Fruit fly (Drosophila melanogaster): Measurements from ENCODE around the gene Cpr67B.

Cpr67B gene

DNA sequence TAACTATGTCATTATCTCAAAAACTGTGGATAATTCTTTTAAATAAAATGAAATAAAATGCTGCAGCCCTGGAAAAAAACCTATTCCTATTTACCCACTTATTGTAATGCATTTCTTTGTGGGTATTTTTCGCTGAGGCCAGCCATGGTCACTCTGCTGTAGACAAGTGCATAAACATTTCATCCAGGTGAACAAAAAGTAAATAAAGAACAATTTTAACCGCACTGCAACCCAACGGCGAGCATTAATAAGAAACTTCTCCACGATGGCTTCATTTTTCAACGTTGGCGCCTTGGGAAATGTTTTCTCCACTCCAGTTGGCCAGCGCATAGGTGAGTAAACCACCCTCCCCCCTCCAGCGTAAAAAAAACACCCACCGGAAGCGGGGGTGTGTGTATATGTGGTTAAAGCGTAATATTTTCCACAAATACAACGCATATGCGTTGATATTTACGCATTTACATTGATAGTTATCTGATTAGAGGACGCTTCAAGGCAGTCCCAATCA lies 42.2 kb downstream of the Cpr67B start, which contains the start of gene CG3529 (continued):
- TF ChIP-seq CG3995 (GFP tag; optimal IDR thresholded peaks at IDR 0.05) (peak; percentile 59), Sox100B (GFP tag; optimal IDR thresholded peaks at IDR 0.05) (peak; percentile 57), Nf-YC (tag; optimal IDR thresholded peaks at IDR 0.05) (peak; percentile 31), pfk (GFP tag; optimal IDR thresholded peaks at IDR 0.05) (peak; percentile 16), ham (GFP tag; IDR thresholded peaks at IDR 0.05) (no peak), zen2 (GFP tag; IDR thresholded peaks at IDR 0.05; ENCODE audit: partially characterized antibody) (no peak), CG6765 (GFP tag; optimal IDR thresholded peaks at IDR 0.05) (peak; percentile 28), al (GFP tag; IDR thresholded peaks at IDR 0.05) (no peak), ro (GFP tag; IDR thresholded peaks at IDR 0.05) (no peak), CG18262 (tag; optimal IDR thresholded peaks at IDR 0.05) (peak; percentile 18), CG34376 (GFP tag; optimal IDR thresholded peaks at IDR 0.05) (no peak), CG42726 (GFP tag; IDR thresholded peaks at IDR 0.05; ENCODE audit: partially characterized antibody) (no peak), Blimp-1 (GFP tag; optimal IDR thresholded peaks at IDR 0.05) (peak; percentile 26), Fer3 (tag; optimal IDR thresholded peaks at IDR 0.05) (no peak), CG12219 (GFP tag; optimal IDR thresholded peaks at IDR 0.05) (peak; percentile 4), hth (optimal IDR thresholded peaks at IDR 0.05) (no peak), CG18764 (GFP tag; optimal IDR thresholded peaks at IDR 0.05) (no peak), insv (GFP tag; optimal IDR thresholded peaks at IDR 0.05) (no peak), CG10543 (GFP tag; optimal IDR thresholded peaks at IDR 0.05) (no peak), fu2 (GFP tag; optimal IDR thresholded peaks at IDR 0.05) (no peak), Gsc (GFP tag; IDR thresholded peaks at IDR 0.05) (no peak), CG8388 (GFP tag; optimal IDR thresholded peaks at IDR 0.05) (no peak), crp (GFP tag; optimal IDR thresholded peaks at IDR 0.05) (peak in 1 of 2 experiments; percentile 2), Ssrp (tag; optimal IDR thresholded peaks at IDR 0.05) (no peak), tll (GFP tag; optimal IDR thresholded peaks at IDR 0.05) (no peak), H15 (GFP tag; IDR thresholded peaks at IDR 0.05) (no peak), klu (GFP tag; IDR thresholded peaks at IDR 0.05) (peak; percentile 72), az2 (GFP tag; optimal IDR thresholded peaks at IDR 0.05) (peak; percentile 10), gsb-n (tag; optimal IDR thresholded peaks at IDR 0.05) (no peak), tin (GFP tag; optimal IDR thresholded peaks at IDR 0.05) (peak; percentile 3), Stat92E (GFP tag; optimal IDR thresholded peaks at IDR 0.05) (peak in 1 of 3 experiments; percentile 54), pita (GFP tag; optimal IDR thresholded peaks at IDR 0.05) (no peak), Lpt (GFP tag; optimal IDR thresholded peaks at IDR 0.05) (no peak), CG6813 (GFP tag; optimal IDR thresholded peaks at IDR 0.05) (no peak), CG4707 (GFP tag; optimal IDR thresholded peaks at IDR 0.05) (peak; percentile 15), BEAF-32 (GFP tag; optimal IDR thresholded peaks at IDR 0.05) (peak; percentile 47), tap (tag; optimal IDR thresholded peaks at IDR 0.05) (no peak), Myb (GFP tag; optimal IDR thresholded peaks at IDR 0.05) (peak; percentile 47), Atf3 (GFP tag; optimal IDR thresholded peaks at IDR 0.05) (peak; percentile 23), sqz (GFP tag; optimal IDR thresholded peaks at IDR 0.05) (peak; percentile 82), CG13123 (GFP tag; optimal IDR thresholded peaks at IDR 0.05) (no peak), CG10565 (GFP tag; optimal IDR thresholded peaks at IDR 0.05) (no peak), Oaz (GFP tag; IDR thresholded peaks at IDR 0.05) (no peak), Deaf1 (tag; optimal IDR thresholded peaks at IDR 0.05) (no peak), Nf-YA (GFP tag; IDR thresholded peaks at IDR 0.05) (peak; percentile 53; the same call in 1 of the 2 replicates), gem (tag; optimal IDR thresholded peaks at IDR 0.05) (peak; percentile 36), CG11093 (GFP tag; IDR thresholded peaks at IDR 0.05) (no peak), lilli (GFP tag; optimal IDR thresholded peaks at IDR 0.05) (peak; percentile 21), CG9932 (GFP tag; IDR thresholded peaks at IDR 0.05) (peak; percentile 42; the same call in 1 of the 2 replicates), gce (GFP tag; IDR thresholded peaks at IDR 0.05) (no peak)
